Fruit fly (Drosophila melanogaster) whole organism, prepupa: ENCODE measurements around the gene mthl1.

Experiments used
- CG10669 ChIP-seq: fragments of 200-800 bp; sonication (Bioruptor generic); optimal IDR thresholded peaks from 3 replicates; lab custom pipeline; 2018; ENCODE audit warnings: missing biosample characterization, mild to moderate bottlenecking, missing genetic modification characterization, moderate library complexity
- CG11294 ChIP-seq: fragments of 200-800 bp; sonication (Bioruptor generic); IDR thresholded peaks from 2 replicates; pipeline ENCODE4 v1.3.6; 2022; ENCODE audit warnings: missing biosample characterization, missing genetic modification characterization
- CG11762 ChIP-seq: fragments of 200-800 bp; sonication (Bioruptor generic); optimal IDR thresholded peaks from 3 replicates; lab custom pipeline; 2016; ENCODE audit warnings: missing biosample characterization, missing genetic modification characterization; ENCODE audit not compliant: insufficient read depth
- CG15336 ChIP-seq: fragments of 200-800 bp; sonication (Bioruptor generic); IDR thresholded peaks from 2 replicates; pipeline ENCODE4 v1.3.6; 2022; ENCODE audit warnings: missing biosample characterization, missing genetic modification characterization
- CG1621 ChIP-seq: fragments of 200-800 bp; sonication (Bioruptor generic); optimal IDR thresholded peaks from 3 replicates; lab custom pipeline; 2018; ENCODE audit warnings: missing biosample characterization, mild to moderate bottlenecking, missing genetic modification characterization
- CG16779 ChIP-seq: fragments of 200-800 bp; sonication (Bioruptor generic); optimal IDR thresholded peaks from 3 replicates; lab custom pipeline; 2017; ENCODE audit warnings: missing biosample characterization, mild to moderate bottlenecking, missing genetic modification characterization
- CG31627 ChIP-seq: fragments of 200-800 bp; sonication (Bioruptor generic); optimal IDR thresholded peaks from 3 replicates; lab custom pipeline; 2016; ENCODE audit warnings: missing biosample characterization, missing genetic modification characterization
- CG32006 ChIP-seq: fragments of 200-800 bp; sonication (Bioruptor generic); optimal IDR thresholded peaks from 3 replicates; lab custom pipeline; 2017; ENCODE audit warnings: missing biosample characterization, mild to moderate bottlenecking, missing genetic modification characterization
- CG3919 ChIP-seq: fragments of 200-800 bp; sonication (Bioruptor generic); optimal IDR thresholded peaks from 3 replicates; lab custom pipeline; 2016; ENCODE audit warnings: missing biosample characterization, missing genetic modification characterization
- CG6163 ChIP-seq: fragments of 200-800 bp; sonication (Bioruptor generic); IDR thresholded peaks from 3 replicates; pipeline ENCODE4 v1.3.6; 2022; ENCODE audit warnings: missing biosample characterization, missing genetic modification characterization
- CG6276 ChIP-seq: fragments of 200-800 bp; sonication (Bioruptor generic); optimal IDR thresholded peaks from 2 replicates; lab custom pipeline; 2017; ENCODE audit warnings: missing biosample characterization, mild to moderate bottlenecking, missing genetic modification characterization
- CG6854 ChIP-seq: fragments of 200-800 bp; sonication (Bioruptor generic); optimal IDR thresholded peaks from 2 replicates; lab custom pipeline; 2017; ENCODE audit warnings: missing biosample characterization, mild to moderate bottlenecking, missing genetic modification characterization
- CG7368 ChIP-seq: fragments of 200-800 bp; sonication (Bioruptor generic); optimal IDR thresholded peaks from 3 replicates; lab custom pipeline; 2016; ENCODE audit warnings: missing biosample characterization, missing genetic modification characterization
- CG8119 ChIP-seq: fragments of 200-800 bp; sonication (Bioruptor generic); IDR thresholded peaks from 3 replicates; pipeline ENCODE4 v1.3.6; 2022; ENCODE audit warnings: missing biosample characterization, missing genetic modification characterization
- CG8319 ChIP-seq: fragments of 200-800 bp; sonication (Bioruptor generic); optimal IDR thresholded peaks from 3 replicates; lab custom pipeline; 2016; ENCODE audit warnings: missing biosample characterization, missing genetic modification characterization
- CG8632 ChIP-seq: fragments of 200-800 bp; sonication (Bioruptor generic); optimal IDR thresholded peaks from 3 replicates; lab custom pipeline; 2016; ENCODE audit warnings: missing biosample characterization, missing genetic modification characterization
- Eip75B ChIP-seq: fragments of 200-800 bp; sonication (Bioruptor generic); optimal IDR thresholded peaks from 3 replicates; lab custom pipeline; 2016; ENCODE audit warnings: missing biosample characterization, missing genetic modification characterization
- Eip78C ChIP-seq: fragments of 200-800 bp; sonication (Bioruptor generic); peaks from one replicate; lab custom pipeline; 2016; ENCODE audit warnings: missing biosample characterization, missing genetic modification characterization
- Ets21C ChIP-seq: fragments of 200-800 bp; sonication (Bioruptor generic); optimal IDR thresholded peaks from 3 replicates; lab custom pipeline; 2016; ENCODE audit warnings: missing biosample characterization, missing genetic modification characterization
- Hr38 ChIP-seq: sonication (Bioruptor generic); optimal IDR thresholded peaks from 2 replicates; lab custom pipeline; 2016; ENCODE audit warnings: missing biosample characterization, missing genetic modification characterization
- Hr4 ChIP-seq: fragments of 200-800 bp; sonication (Bioruptor generic); optimal IDR thresholded peaks from 3 replicates; lab custom pipeline; 2016; ENCODE audit warnings: missing biosample characterization, missing genetic modification characterization
- Lpt ChIP-seq: fragments of 200-800 bp; sonication (Bioruptor generic); optimal IDR thresholded peaks from 3 replicates; lab custom pipeline; 2016; ENCODE audit warnings: missing biosample characterization, missing genetic modification characterization
- OdsH ChIP-seq: fragments of 200-800 bp; sonication (Bioruptor generic); optimal IDR thresholded peaks from 3 replicates; lab custom pipeline; 2016; ENCODE audit warnings: missing biosample characterization, missing genetic modification characterization
- Sox102F ChIP-seq: fragments of 200-800 bp; sonication (Bioruptor generic); optimal IDR thresholded peaks from 2 replicates; lab custom pipeline; 2016; ENCODE audit warnings: missing biosample characterization, mild to moderate bottlenecking, missing genetic modification characterization
- Sox14 ChIP-seq: fragments of 200-800 bp; sonication (Bioruptor generic); optimal IDR thresholded peaks from 3 replicates; lab custom pipeline; 2016; ENCODE audit warnings: missing biosample characterization, missing genetic modification characterization
- achi ChIP-seq: fragments of 200-800 bp; sonication (Bioruptor generic); optimal IDR thresholded peaks from 3 replicates; lab custom pipeline; 2016; ENCODE audit warnings: missing biosample characterization, missing genetic modification characterization
- acj6 ChIP-seq: fragments of 200-800 bp; sonication (Bioruptor generic); optimal IDR thresholded peaks from 3 replicates; lab custom pipeline; 2016; ENCODE audit warnings: missing biosample characterization, missing genetic modification characterization
- cyc ChIP-seq: fragments of 200-800 bp; sonication (Bioruptor generic); optimal IDR thresholded peaks from 3 replicates; lab custom pipeline; 2016; ENCODE audit warnings: missing biosample characterization, missing genetic modification characterization
- dac ChIP-seq: fragments of 200-800 bp; sonication (Bioruptor generic); optimal IDR thresholded peaks from 2 replicates; lab custom pipeline; 2017; ENCODE audit warnings: missing biosample characterization, mild to moderate bottlenecking, missing genetic modification characterization
- eg ChIP-seq: fragments of 200-800 bp; sonication (Bioruptor generic); IDR thresholded peaks from 3 replicates; pipeline ENCODE4 v1.3.6; 2022; ENCODE audit warnings: missing biosample characterization, missing genetic modification characterization
- esn ChIP-seq: fragments of 200-800 bp; sonication (Bioruptor generic); optimal IDR thresholded peaks from 2 replicates; lab custom pipeline; 2016; ENCODE audit warnings: missing biosample characterization, mild to moderate bottlenecking, missing genetic modification characterization, moderate library complexity
- fd85E ChIP-seq: fragments of 200-800 bp; sonication (Bioruptor generic); optimal IDR thresholded peaks from 3 replicates; lab custom pipeline; 2016; ENCODE audit warnings: missing biosample characterization, missing genetic modification characterization
- fkh ChIP-seq: fragments of 200-800 bp; sonication (Bioruptor generic); optimal IDR thresholded peaks from 3 replicates; lab custom pipeline; 2017; ENCODE audit warnings: missing biosample characterization, mild to moderate bottlenecking, missing genetic modification characterization, moderate library complexity
- net ChIP-seq: fragments of 200-800 bp; sonication (Bioruptor generic); optimal IDR thresholded peaks from 3 replicates; lab custom pipeline; 2016; ENCODE audit warnings: missing biosample characterization, missing genetic modification characterization
- salr ChIP-seq, 2 experiments: fragments of 200-800 bp; sonication (Bioruptor generic); optimal IDR thresholded peaks; 3 replicates each; lab custom pipeline; 2016 to 2018; ENCODE audit warnings: missing biosample characterization in 2 of 2, missing genetic modification characterization in 2 of 2, mild to moderate bottlenecking in 1 of 2
- spab ChIP-seq: fragments of 200-800 bp; sonication (Bioruptor generic); optimal IDR thresholded peaks from 2 replicates; lab custom pipeline; 2017; ENCODE audit warnings: missing biosample characterization, mild to moderate bottlenecking, missing genetic modification characterization, missing genetic modification reagents
- ss ChIP-seq, 2 experiments: fragments of 200-800 bp; sonication (Bioruptor generic); optimal IDR thresholded peaks; 2 replicates in 1 of 2; 3 replicates in 1 of 2; lab custom pipeline; 2017 to 2018; ENCODE audit warnings: mild to moderate bottlenecking in 2 of 2, missing biosample characterization in 2 of 2, missing genetic modification characterization in 2 of 2, moderate library complexity in 1 of 2
- svp ChIP-seq: fragments of 200-800 bp; sonication (Bioruptor generic); peaks from one replicate; lab custom pipeline; 2016; ENCODE audit warnings: missing biosample characterization, missing genetic modification characterization
- topi ChIP-seq: fragments of 200-800 bp; sonication (Bioruptor generic); optimal IDR thresholded peaks from 3 replicates; lab custom pipeline; 2016; ENCODE audit warnings: missing biosample characterization, missing genetic modification characterization

mthl1 gene

dm6 chrX:16650078-16651063 lies 9.6 kb downstream of the mthl1 start (continued):
- TF ChIP-seq CG6854 (no peak), CG10669 (GFP tag; lab: Kevin White, UChicago) (no peak), esn (GFP tag; lab: Kevin White, UChicago) (no peak), salr (GFP tag; optimal IDR thresholded peaks at IDR 0.05; lab: Kevin White, UChicago) (no peak), Eip78C (GFP tag; lab: Kevin White, UChicago) (peak; percentile 91), spab (no peak), acj6 (GFP tag; lab: Kevin White, UChicago) (no peak), cyc (GFP tag; lab: Kevin White, UChicago) (no peak), CG11294 (no peak; the same call in 1 of the 2 replicates), Sox14 (GFP tag; lab: Kevin White, UChicago) (peak; percentile 13), CG8319 (GFP tag; lab: Kevin White, UChicago) (no peak), CG7368 (no peak), CG1621 (tag; lab: Kevin White, UChicago) (no peak), CG6276 (GFP tag; lab: Kevin White, UChicago) (no peak), achi (GFP tag; lab: Kevin White, UChicago) (no peak), CG11762 (GFP tag; lab: Kevin White, UChicago) (no peak), CG31627 (GFP tag; lab: Kevin White, UChicago) (no peak), ss (GFP tag; optimal IDR thresholded peaks at IDR 0.05; lab: Kevin White, UChicago) (no peak), Hr4 (GFP tag; lab: Kevin White, UChicago) (peak; percentile 85)

DNA sequence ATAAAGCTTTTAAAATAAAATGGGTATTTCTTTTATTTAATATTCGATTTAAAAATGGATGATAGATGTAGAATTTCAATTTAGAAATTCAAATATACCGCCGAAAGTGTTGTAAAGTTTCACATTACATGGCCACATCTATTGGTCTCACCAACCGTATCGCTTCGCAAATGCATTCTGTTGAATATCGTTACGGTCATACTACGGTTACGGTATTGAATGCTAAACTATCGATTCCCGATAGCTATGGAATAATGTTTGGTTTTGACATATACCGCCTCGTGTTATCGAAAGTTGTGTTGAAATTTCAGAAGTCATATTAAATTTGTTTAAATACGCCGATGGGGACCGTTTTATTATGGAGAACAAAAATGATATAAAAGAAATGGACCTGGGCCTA lies 10.3 kb downstream of the mthl1 start, which contains the start of the genes CG32573 and CG42512:
Gene CG32573, plus strand, starts transcription at position 279 of the 400 bp plus-strand sequence.
Gene CG42512, plus strand, starts transcription at position 279 of the 400 bp plus-strand sequence.
- peak; percentile 60 for TF ChIP-seq achi (GFP tag; lab: Kevin White, UChicago)
- TF ChIP-seq CG3919: peak; percentile 0
- TF ChIP-seq CG1621 (tag; lab: Kevin White, UChicago): peak; percentile 95
- no peak for TF ChIP-seq CG11294

- TF ChIP-seq CG1621 (tag; lab: Kevin White, UChicago) (no peak), OdsH (GFP tag; lab: Kevin White, UChicago) (no peak), CG8319 (GFP tag; lab: Kevin White, UChicago) (no peak), Sox102F (no peak), Sox14 (GFP tag; lab: Kevin White, UChicago) (no peak), svp (peak; percentile 98), CG32006 (no peak), Eip78C (GFP tag; lab: Kevin White, UChicago) (peak; percentile 16), eg (GFP tag; lab: Robert Waterston, UW) (no peak), Lpt (no peak)
These were observed 10.9 kb downstream of the mthl1 start for dm6 chrX:16651625-16652024.

DNA sequence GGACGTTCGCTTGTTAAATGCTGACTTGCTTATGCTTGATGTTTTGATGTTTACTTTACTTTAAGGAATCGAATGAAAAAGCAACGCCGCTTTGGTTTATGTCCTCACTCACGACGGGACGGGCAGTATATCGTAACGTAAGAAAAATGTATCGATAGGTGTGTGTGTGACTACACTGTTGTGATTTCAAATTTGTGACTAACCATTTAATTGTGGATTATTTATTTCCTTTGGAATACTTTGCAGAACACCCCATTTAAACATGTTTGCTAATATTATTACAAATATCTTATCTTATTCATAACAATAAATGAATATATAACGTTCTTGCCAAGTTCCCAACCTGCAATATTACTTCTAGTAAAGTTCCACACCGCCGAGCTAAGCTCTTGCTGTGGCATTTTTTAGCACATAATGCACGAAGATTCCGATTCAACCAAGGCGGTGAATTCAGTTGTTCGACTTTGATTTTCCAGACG lies 14.2 kb downstream of the mthl1 start, which contains the start of the genes Nemp and r:
Gene Nemp, minus strand, starts transcription at position 85 of the 479 bp plus-strand sequence.
Gene r, plus strand, starts transcription at position 429 of the 479 bp plus-strand sequence.
- TF ChIP-seq fkh (GFP tag; lab: Kevin White, UChicago) (peak; percentile 86), Sox14 (GFP tag; lab: Kevin White, UChicago) (peak; percentile 7), Ets21C (GFP tag; lab: Kevin White, UChicago) (no peak)

dm6 chrX:16655724-16656235 lies 15.0 kb downstream of the mthl1 start:
- TF ChIP-seq CG15336 (GFP tag; lab: Robert Waterston, UW) (peak; percentile 28; the same call in 1 of the 2 replicates), ss (GFP tag; optimal IDR thresholded peaks at IDR 0.05; lab: Kevin White, UChicago) (no peak), eg (GFP tag; lab: Robert Waterston, UW) (no peak), topi (GFP tag; lab: Kevin White, UChicago) (no peak), CG8119 (GFP tag; lab: Robert Waterston, UW) (no peak), Hr4 (GFP tag; lab: Kevin White, UChicago) (no peak), acj6 (GFP tag; lab: Kevin White, UChicago) (no peak), CG8319 (GFP tag; lab: Kevin White, UChicago) (no peak), Hr38 (GFP tag; lab: Kevin White, UChicago) (no peak), CG16779 (tag; lab: Kevin White, UChicago) (peak; percentile 47), Eip75B (GFP tag; lab: Kevin White, UChicago) (no peak), salr (GFP tag; optimal IDR thresholded peaks at IDR 0.05; lab: Kevin White, UChicago) (no peak), CG6163 (no peak), CG7368 (no peak), Eip78C (GFP tag; lab: Kevin White, UChicago) (peak; percentile 62), CG8632 (GFP tag; lab: Kevin White, UChicago) (no peak), fd85E (GFP tag; lab: Kevin White, UChicago) (no peak), CG11762 (GFP tag; lab: Kevin White, UChicago) (no peak), dac (no peak), net (GFP tag; lab: Kevin White, UChicago) (no peak), cyc (GFP tag; lab: Kevin White, UChicago) (no peak)
